Worm (Caenorhabditis elegans) whole organism, L1 larva: ENCODE results near the gene gst-1.
A peak's percentile ranks its signal among the peaks of the same experiment; 100 is the strongest.

Experiments used
- C16A3.4 ChIP-seq: fragments of 150-350 bp; optimal IDR thresholded peaks from 2 replicates; lab custom pipeline; 2014; ENCODE audit warnings: missing biosample characterization, missing genetic modification characterization
- alr-1 ChIP-seq: fragments of 200-800 bp; sonication (Bioruptor generic); optimal IDR thresholded peaks from 2 replicates; lab custom pipeline; 2018; ENCODE audit warnings: borderline replicate concordance, mild to moderate bottlenecking, missing genetic modification characterization, missing compliant biosample characterization
- ceh-63 ChIP-seq: fragments of 200-800 bp; sonication (Bioruptor generic); optimal IDR thresholded peaks from 2 replicates; lab custom pipeline; 2018; ENCODE audit warnings: mild to moderate bottlenecking, missing genetic modification characterization, missing compliant biosample characterization
- ceh-8 ChIP-seq: fragments of 200-800 bp; sonication (Bioruptor generic); optimal IDR thresholded peaks from 2 replicates; lab custom pipeline; 2018; ENCODE audit warnings: mild to moderate bottlenecking, missing genetic modification characterization, moderate library complexity, missing compliant biosample characterization
- ceh-82 ChIP-seq, 3 experiments: fragments of 150-350 bp in 1 of 3; sonication (generic microtip) in 2 of 3; optimal IDR thresholded peaks; 2 replicates each; lab custom pipeline; 2014 to 2017; ENCODE audit warnings: missing biosample characterization in 3 of 3, missing genetic modification characterization in 3 of 3
- ceh-88 ChIP-seq: fragments of 200-800 bp; sonication (Bioruptor generic); IDR thresholded peaks from 2 replicates; pipeline ENCODE4 v1.3.6; 2022; ENCODE audit warnings: missing genetic modification characterization, missing compliant biosample characterization
- efl-1 ChIP-seq, 4 experiments: fragments of 150-350 bp; optimal IDR thresholded peaks in 3 of 4; peaks in 1 of 4; 1 replicate in 1 of 4; 2 replicates in 3 of 4; lab custom pipeline; 2014; ENCODE audit warnings: missing biosample characterization in 2 of 4, missing genetic modification characterization in 2 of 4, missing genetic modification reagents in 2 of 4
- egl-27 ChIP-seq, 2 experiments: fragments of 150-350 bp in 1 of 2; sonication (generic microtip); optimal IDR thresholded peaks; 3 replicates each; lab custom pipeline; 2017 to 2018; ENCODE audit warnings: missing biosample characterization in 2 of 2, missing genetic modification characterization in 2 of 2, missing genetic modification reagents in 2 of 2
- ets-5 ChIP-seq: fragments of 200-800 bp; sonication (Bioruptor generic); IDR thresholded peaks from 2 replicates; pipeline ENCODE4 v1.3.6; 2022; ENCODE audit warnings: missing genetic modification characterization, missing compliant biosample characterization
- fkh-10 ChIP-seq: sonication (generic microtip); optimal IDR thresholded peaks from 2 replicates; lab custom pipeline; 2017; ENCODE audit warnings: missing biosample characterization, missing genetic modification reagents, missing genetic modification characterization
- fkh-8 ChIP-seq: sonication (generic microtip); optimal IDR thresholded peaks from 2 replicates; lab custom pipeline; 2016; ENCODE audit warnings: mild to moderate bottlenecking, missing genetic modification characterization, missing compliant biosample characterization
- fos-1 ChIP-seq: fragments of 150-350 bp; optimal IDR thresholded peaks from 2 replicates; lab custom pipeline; 2014; ENCODE audit warnings: missing biosample characterization, missing genetic modification characterization
- hlh-4 ChIP-seq: sonication (generic microtip); optimal IDR thresholded peaks from 2 replicates; lab custom pipeline; 2016; ENCODE audit warnings: mild to moderate bottlenecking, missing genetic modification characterization, missing compliant biosample characterization
- hpl-2 ChIP-seq: fragments of 150-350 bp; optimal IDR thresholded peaks from 2 replicates; lab custom pipeline; 2014; ENCODE audit warnings: missing biosample characterization, missing genetic modification reagents, missing genetic modification characterization
- irx-1 ChIP-seq: sonication (generic microtip); optimal IDR thresholded peaks from 2 replicates; lab custom pipeline; 2016; ENCODE audit warnings: missing genetic modification characterization, missing compliant biosample characterization
- lin-14 ChIP-seq: fragments of 200-800 bp; sonication (Bioruptor generic); optimal IDR thresholded peaks from 2 replicates; lab custom pipeline; 2018; ENCODE audit warnings: mild to moderate bottlenecking, missing genetic modification characterization, moderate library complexity, missing compliant biosample characterization
- lin-35 ChIP-seq, 2 experiments: fragments of 150-350 bp; optimal IDR thresholded peaks; 2 replicates each; lab custom pipeline; 2014; ENCODE audit warnings: missing biosample characterization in 2 of 2, missing genetic modification characterization in 2 of 2, missing genetic modification reagents in 2 of 2
- lsy-2 ChIP-seq, 2 experiments: fragments of 150-350 bp; optimal IDR thresholded peaks; 2 replicates each; lab custom pipeline; 2014; ENCODE audit warnings: missing biosample characterization in 2 of 2, missing genetic modification characterization in 2 of 2
- mdl-1 ChIP-seq, 2 experiments: fragments of 150-350 bp; optimal IDR thresholded peaks; 2 replicates each; lab custom pipeline; 2014 to 2017; ENCODE audit warnings: missing biosample characterization in 2 of 2, missing genetic modification characterization in 2 of 2, inconsistent platforms in 1 of 2
- mef-2 ChIP-seq: fragments of 150-350 bp; optimal IDR thresholded peaks from 2 replicates; lab custom pipeline; 2014; ENCODE audit warnings: missing biosample characterization, missing genetic modification characterization
- mep-1 ChIP-seq: fragments of 150-350 bp; optimal IDR thresholded peaks from 2 replicates; lab custom pipeline; 2014; ENCODE audit warnings: missing biosample characterization, missing genetic modification characterization
- nhr-28 ChIP-seq: fragments of 150-350 bp; optimal IDR thresholded peaks from 2 replicates; lab custom pipeline; 2014; ENCODE audit warnings: missing biosample characterization, missing genetic modification characterization
- nhr-76 ChIP-seq: sonication (generic microtip); optimal IDR thresholded peaks from 2 replicates; lab custom pipeline; 2017; ENCODE audit warnings: missing biosample characterization, missing genetic modification characterization
- nhr-85 ChIP-seq: sonication (generic microtip); peaks from one replicate; lab custom pipeline; 2016; ENCODE audit warnings: missing genetic modification characterization, inconsistent platforms, missing compliant biosample characterization
- pag-3 ChIP-seq: sonication (generic microtip); optimal IDR thresholded peaks from 2 replicates; lab custom pipeline; 2017; ENCODE audit warnings: missing genetic modification characterization, mild to moderate bottlenecking, missing compliant biosample characterization, antibody characterized with exemption, borderline replicate concordance; ENCODE audit not compliant: insufficient read depth
- rnt-1 ChIP-seq: sonication (generic microtip); optimal IDR thresholded peaks from 2 replicates; lab custom pipeline; 2016; ENCODE audit warnings: mild to moderate bottlenecking, missing genetic modification characterization, moderate library complexity, missing compliant biosample characterization
- skn-1 ChIP-seq: fragments of 150-350 bp; optimal IDR thresholded peaks from 2 replicates; lab custom pipeline; 2014; ENCODE audit warnings: missing biosample characterization, missing genetic modification characterization
- sox-4 ChIP-seq: sonication (generic microtip); optimal IDR thresholded peaks from 2 replicates; lab custom pipeline; 2016; ENCODE audit warnings: missing genetic modification characterization, missing compliant biosample characterization
- sup-37 ChIP-seq: fragments of 200-800 bp; sonication (Bioruptor generic); optimal IDR thresholded peaks from 2 replicates; lab custom pipeline; 2018; ENCODE audit warnings: mild to moderate bottlenecking, missing genetic modification characterization, missing compliant biosample characterization
- tlp-1 ChIP-seq: fragments of 150-350 bp; optimal IDR thresholded peaks from 2 replicates; lab custom pipeline; 2014; ENCODE audit warnings: missing biosample characterization, missing genetic modification characterization
- unc-130 ChIP-seq: fragments of 150-350 bp; optimal IDR thresholded peaks from 2 replicates; lab custom pipeline; 2017; ENCODE audit warnings: missing biosample characterization, missing genetic modification characterization, inconsistent platforms
- zag-1 ChIP-seq: fragments of 150-350 bp; optimal IDR thresholded peaks from 2 replicates; lab custom pipeline; 2014; ENCODE audit warnings: missing biosample characterization, missing genetic modification characterization
- zip-4 ChIP-seq: fragments of 200-800 bp; sonication (Bioruptor generic); optimal IDR thresholded peaks from 2 replicates; lab custom pipeline; 2018; ENCODE audit warnings: mild to moderate bottlenecking, missing genetic modification characterization, moderate library complexity, missing compliant biosample characterization
- ztf-11 ChIP-seq, 2 experiments: sonication (generic microtip); optimal IDR thresholded peaks; 2 replicates each; lab custom pipeline; 2016 to 2017; ENCODE audit warnings: missing genetic modification characterization in 2 of 2, missing biosample characterization in 1 of 2, missing compliant biosample characterization in 1 of 2
- ztf-4 ChIP-seq: fragments of 150-350 bp; optimal IDR thresholded peaks from 2 replicates; lab custom pipeline; 2014; ENCODE audit warnings: missing biosample characterization, missing genetic modification characterization

gst-1 gene

ce11 chrIII:9043200-9043599 lies 15.9 kb upstream of the gst-1 start, which contains the start of gene nac-2:
TSS of gene nac-2 (minus strand) at chrIII:9043300.
- TF ChIP-seq zag-1 (tag; lab: Kevin White, UChicago) (no peak), sox-4 (tag; lab: Kevin White, UChicago) (no peak), alr-1 (tag; lab: Kevin White, UChicago) (no peak), ztf-4 (tag; lab: Kevin White, UChicago) (no peak), zip-4 (no peak)

- TF ChIP-seq mdl-1 (tag; optimal IDR thresholded peaks at IDR 0.05; lab: Kevin White, UChicago) (no peak), sup-37 (GFP tag; lab: Kevin White, UChicago) (no peak), mef-2 (tag; lab: Kevin White, UChicago) (no peak), rnt-1 (tag; lab: Kevin White, UChicago) (no peak), fkh-8 (tag; lab: Kevin White, UChicago) (no peak), alr-1 (tag; lab: Kevin White, UChicago) (no peak), nhr-85 (tag; lab: Kevin White, UChicago) (no peak), egl-27 (tag; optimal IDR thresholded peaks at IDR 0.05; lab: Kevin White, UChicago) (no peak), ets-5 (GFP tag; lab: Robert Waterston, UW) (no peak), ceh-88 (GFP tag; lab: Robert Waterston, UW) (no peak), efl-1 (optimal IDR thresholded peaks at IDR 0.05; lab: Kevin White, UChicago) (no peak), efl-1 (GFP tag; optimal IDR thresholded peaks at IDR 0.05 in 1 of 2; lab: Kevin White, UChicago) (no peak), lin-35 (GFP tag; optimal IDR thresholded peaks at IDR 0.05; lab: Kevin White, UChicago) (no peak), ztf-11 (tag; optimal IDR thresholded peaks at IDR 0.05; lab: Kevin White, UChicago) (no peak), ceh-63 (no peak), hpl-2 (no peak)
These were observed 13.3 kb upstream of the gst-1 start, which contains the start of gene R107.2 for ce11 chrIII:9045838-9046237. TSS of gene R107.2 (minus strand) at chrIII:9045938.

- no peak for TF ChIP-seq nhr-28 (tag; lab: Kevin White, UChicago)
- TF ChIP-seq ztf-4 (tag; lab: Kevin White, UChicago) = no peak
- TF ChIP-seq irx-1 = no peak
- TF ChIP-seq fkh-10 = peak; percentile 57
These were observed 11.9 kb upstream of the gst-1 start for ce11 chrIII:9047260-9047659.

ce11 chrIII:9050600-9050999 lies 8.5 kb upstream of the gst-1 start, which contains the start of gene ikke-1:
TSS of gene ikke-1 (minus strand) at chrIII:9050700.
- no peak for TF ChIP-seq mep-1 (tag; lab: Kevin White, UChicago)
- TF ChIP-seq unc-130 (tag; lab: Kevin White, UChicago) = no peak
- no peak for TF ChIP-seq skn-1 (tag; lab: Kevin White, UChicago)
- no peak for TF ChIP-seq fos-1 (tag; lab: Kevin White, UChicago)
- no peak for TF ChIP-seq lsy-2 (tag; optimal IDR thresholded peaks at IDR 0.05; lab: Kevin White, UChicago)
- TF ChIP-seq ceh-8 (GFP tag; lab: Kevin White, UChicago) = no peak
- no peak for TF ChIP-seq C16A3.4 (tag; lab: Kevin White, UChicago)
- TF ChIP-seq ceh-82 (tag; optimal IDR thresholded peaks at IDR 0.05; lab: Kevin White, UChicago) = no peak
- no peak for TF ChIP-seq nhr-76 (tag; lab: Kevin White, UChicago)
- TF ChIP-seq tlp-1 (tag; lab: Kevin White, UChicago) = no peak
- TF ChIP-seq pag-3 (tag; lab: Kevin White, UChicago) = no peak
- no peak for TF ChIP-seq nhr-28 (tag; lab: Kevin White, UChicago)
- TF ChIP-seq hlh-4 (tag; lab: Kevin White, UChicago) = no peak
- TF ChIP-seq lin-14 (GFP tag; lab: Kevin White, UChicago) = no peak
- TF ChIP-seq rnt-1 (tag; lab: Kevin White, UChicago) = no peak
